Worm (Caenorhabditis elegans): ENCODE measurements around the gene srw-15.

Gene srw-15

ce11 chrV:15235661-15236060 is 5.3 kb downstream of the srw-15 start, which contains the start of gene nhr-164:
nhr-164 (minus strand) TSS chrV:15235761.
- TF ChIP-seq Y53F4B.3 (GFP tag; IDR thresholded peaks at IDR 0.05) (no peak), xnd-1 (tag; optimal IDR thresholded peaks at IDR 0.05) (no peak), Y53G8AR.9 (GFP tag; conservative IDR thresholded peaks at IDR 0.05) (no peak), nhr-120 (GFP tag; IDR thresholded peaks at IDR 0.05) (no peak), F10E7.11 (tag; optimal IDR thresholded peaks at IDR 0.05) (no peak), unc-62 (GFP tag; optimal IDR thresholded peaks at IDR 0.05) (no peak), dpff-1 (tag; optimal IDR thresholded peaks at IDR 0.05) (no peak), tbp1 (GFP tag; optimal IDR thresholded peaks at IDR 0.05) (no peak), let-607 (tag; optimal IDR thresholded peaks at IDR 0.05) (no peak), F33H1.4 (GFP tag; IDR thresholded peaks at IDR 0.05) (no peak), mes-4 (tag; optimal IDR thresholded peaks at IDR 0.05) (no peak)

DNA sequence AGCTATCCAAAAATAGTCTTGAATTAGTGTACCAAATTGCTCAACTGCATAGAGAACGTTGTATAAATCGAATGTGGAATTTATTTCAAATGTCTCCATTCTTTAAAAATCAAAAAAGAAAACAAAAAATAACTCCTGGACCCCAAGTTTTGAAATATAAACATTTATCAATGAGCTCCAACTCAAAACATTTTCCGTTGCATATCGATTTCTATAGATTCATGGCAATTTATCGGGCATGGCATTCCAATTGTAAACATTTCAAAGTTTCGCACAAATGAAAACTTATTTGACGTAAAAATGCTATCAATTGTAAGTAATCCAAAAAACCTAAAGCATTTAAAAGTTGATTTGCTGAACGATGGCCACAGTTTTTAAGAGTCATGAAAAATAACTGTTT is 8.2 kb downstream of the srw-15 start, which contains the start of gene srw-12:
TSS of gene srw-12 (minus strand) at position 101 of the 400 bp plus-strand sequence.
- no peak for TF ChIP-seq nhr-27 (tag; optimal IDR thresholded peaks at IDR 0.05)
- no peak for TF ChIP-seq T07F8.4 (tag; optimal IDR thresholded peaks at IDR 0.05)
- TF ChIP-seq rec-8 (tag; optimal IDR thresholded peaks at IDR 0.05) = no peak

- TF ChIP-seq T26A5.8 (tag; optimal IDR thresholded peaks at IDR 0.05) = no peak
- no peak for TF ChIP-seq F37B4.10 (GFP tag; IDR thresholded peaks at IDR 0.05)
- TF ChIP-seq ZK185.1 (tag; optimal IDR thresholded peaks at IDR 0.05; ENCODE audit: poor library complexity, severe bottlenecking) = no peak
- TF ChIP-seq aptf-2 (GFP tag; conservative IDR thresholded peaks at IDR 0.05) = no peak
Measured at ce11 chrV:15240215-15240614, 9.9 kb downstream of the srw-15 start, which contains the start of gene srw-11. srw-11 (minus strand) TSS chrV:15240315.

DNA sequence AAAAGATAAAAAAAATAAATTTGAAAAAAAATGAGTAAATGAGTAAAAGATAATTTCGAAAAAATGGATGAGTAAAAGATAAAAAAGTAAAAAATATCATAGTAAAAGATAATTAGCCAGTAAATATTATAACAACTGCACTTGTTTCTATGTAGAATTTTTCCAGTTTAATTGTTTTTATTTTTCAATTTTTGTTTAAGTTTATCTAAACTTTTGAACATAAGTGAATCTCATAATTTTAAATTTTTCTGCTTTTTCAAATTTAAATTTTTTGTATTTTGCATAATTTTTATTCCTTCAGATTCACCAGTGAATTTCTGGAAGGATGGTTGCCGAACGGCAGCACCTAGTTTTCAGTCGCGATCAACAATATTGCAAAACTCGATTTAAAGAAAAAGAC is 10.9 kb downstream of the srw-15 start, which contains the start of gene chil-12:
TSS of gene chil-12 (plus strand) at position 301 of the 400 bp plus-strand sequence.
- no peak for TF ChIP-seq zim-3 (tag; optimal IDR thresholded peaks at IDR 0.05)
- TF ChIP-seq Y53G8AR.9 (GFP tag; conservative IDR thresholded peaks at IDR 0.05) = no peak
- TF ChIP-seq rpc-1 (optimal IDR thresholded peaks at IDR 0.05) = no peak
- no peak for TF ChIP-seq rpc-1 (tag; optimal IDR thresholded peaks at IDR 0.05)
- no peak for TF ChIP-seq nhr-27 (tag; optimal IDR thresholded peaks at IDR 0.05)
- no peak for TF ChIP-seq ztf-28 (GFP tag; IDR thresholded peaks at IDR 0.05)
- TF ChIP-seq nfya-2 (GFP tag; IDR thresholded peaks at IDR 0.05) = no peak
- TF ChIP-seq repo-1 (tag; optimal IDR thresholded peaks at IDR 0.05) = no peak
- no peak for TF ChIP-seq ztf-26 (tag; optimal IDR thresholded peaks at IDR 0.05)
- no peak for TF ChIP-seq bed-1 (GFP tag; IDR thresholded peaks at IDR 0.05)
- no peak for TF ChIP-seq C06A6.2 (GFP tag; conservative IDR thresholded peaks at IDR 0.05)
- no peak for TF ChIP-seq tbp1 (GFP tag; optimal IDR thresholded peaks at IDR 0.05)

ce11 chrV:15244456-15244855 is 14.1 kb downstream of the srw-15 start, which contains the start of gene kin-30:
kin-30 (plus strand) TSS chrV:15244756.
- TF ChIP-seq F10E7.11 (tag; optimal IDR thresholded peaks at IDR 0.05) (no peak), mes-4 (tag; optimal IDR thresholded peaks at IDR 0.05) (no peak), him-1 (tag; optimal IDR thresholded peaks at IDR 0.05) (no peak), aptf-3 (GFP tag; IDR thresholded peaks at IDR 0.05) (no peak), nhr-179 (tag; optimal IDR thresholded peaks at IDR 0.05) (no peak), nhr-90 (tag; optimal IDR thresholded peaks at IDR 0.05) (no peak), ccch-3 (GFP tag; optimal IDR thresholded peaks at IDR 0.05) (no peak), F39B2.1 (GFP tag; IDR thresholded peaks at IDR 0.05) (no peak), rec-8 (tag; optimal IDR thresholded peaks at IDR 0.05) (no peak), ets-4 (GFP tag; optimal IDR thresholded peaks at IDR 0.05) (no peak), Y53F4B.3 (GFP tag; IDR thresholded peaks at IDR 0.05) (no peak), D2030.7 (GFP tag; IDR thresholded peaks at IDR 0.05) (no peak)

Data from whole organism, young adult.